Fruit fly (Drosophila melanogaster) ovary, adult (tissue): ENCODE measurements around the gene CG8671.

Experiments used
- CG17801 ChIP-seq: fragments of 200-800 bp; optimal IDR thresholded peaks from 2 replicates; lab custom pipeline; 2019; ENCODE audit warnings: missing biosample characterization, mild to moderate bottlenecking, missing genetic modification characterization, moderate library complexity; ENCODE audit not compliant: partially characterized antibody

The CG8671 gene

dm6 chr2L:21299564-21299963 lies 36.8 kb downstream of the CG8671 start:
- TF ChIP-seq CG17801, result no peak

DNA sequence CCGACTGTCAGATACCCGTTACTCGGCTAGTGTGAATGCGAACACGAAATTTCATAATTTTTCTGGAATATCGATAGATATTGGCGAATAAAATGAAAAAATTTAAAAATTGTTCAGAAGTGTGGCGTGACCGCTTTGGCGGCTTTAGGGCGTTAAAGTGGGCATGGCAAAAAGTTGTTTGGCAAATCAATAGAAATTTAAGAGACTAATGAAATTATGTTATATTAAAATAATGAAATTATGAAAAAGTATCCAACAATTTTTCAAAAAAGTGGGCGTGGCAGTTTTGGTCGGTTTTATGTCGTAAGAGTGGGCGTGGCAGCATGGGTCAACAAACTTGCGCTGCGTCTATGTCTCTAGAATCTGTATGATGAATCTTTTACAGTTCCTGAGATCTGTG lies 39.3 kb downstream of the CG8671 start:
- no peak for TF ChIP-seq CG17801

- no peak for TF ChIP-seq CG17801
Observed at dm6 chr2L:21303655-21304532, 41.1 kb downstream of the CG8671 start.

DNA sequence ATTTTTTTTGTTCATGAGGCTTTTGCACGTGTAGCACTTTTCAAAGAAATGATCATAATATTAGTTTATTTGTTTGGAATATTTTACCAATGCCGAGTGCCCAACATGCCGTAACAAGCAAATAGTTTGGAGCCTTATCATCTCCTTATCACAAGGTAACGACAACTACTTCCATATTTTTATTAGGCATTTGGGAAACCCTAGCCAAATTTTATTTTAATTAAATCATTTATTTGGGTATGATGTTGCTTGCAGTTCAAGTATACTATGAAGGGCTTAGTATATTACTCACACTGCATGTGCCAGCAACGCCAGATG lies 41.7 kb downstream of the CG8671 start:
- no peak for TF ChIP-seq CG17801

DNA sequence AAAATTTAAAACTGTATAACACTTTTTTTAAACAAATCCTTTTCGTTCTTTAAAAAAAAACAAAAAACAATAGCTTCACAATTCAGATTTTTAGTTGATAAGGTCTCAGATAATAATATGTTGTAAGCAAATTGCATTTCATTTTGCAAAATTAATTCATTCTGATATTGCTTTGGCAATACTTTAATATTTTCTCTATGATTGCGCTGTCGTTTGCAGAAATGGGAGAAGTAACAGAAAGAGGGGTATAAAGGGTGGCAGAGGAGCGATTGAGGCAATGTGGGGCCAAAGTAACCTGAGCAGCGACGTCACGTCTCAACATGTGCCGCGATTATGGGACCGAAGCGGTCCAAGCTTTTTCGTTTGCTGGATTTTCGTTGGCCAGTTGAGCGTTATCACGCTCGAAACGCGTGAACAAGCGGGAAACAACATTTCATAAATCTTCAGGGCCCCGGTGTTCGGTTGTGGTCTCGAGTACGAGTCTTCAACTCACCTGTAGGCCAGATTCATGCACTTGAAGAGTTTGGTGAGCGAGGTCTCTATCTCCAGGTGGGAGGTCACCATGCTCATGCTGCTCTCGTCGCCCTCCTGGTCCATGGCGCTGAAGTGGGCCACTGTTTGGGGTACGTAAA lies 45.2 kb downstream of the CG8671 start:
- TF ChIP-seq CG17801, result peak; percentile 1

dm6 chr2L:21309058-21309753 lies 46.5 kb downstream of the CG8671 start:
- TF ChIP-seq CG17801, result peak; percentile 1

DNA sequence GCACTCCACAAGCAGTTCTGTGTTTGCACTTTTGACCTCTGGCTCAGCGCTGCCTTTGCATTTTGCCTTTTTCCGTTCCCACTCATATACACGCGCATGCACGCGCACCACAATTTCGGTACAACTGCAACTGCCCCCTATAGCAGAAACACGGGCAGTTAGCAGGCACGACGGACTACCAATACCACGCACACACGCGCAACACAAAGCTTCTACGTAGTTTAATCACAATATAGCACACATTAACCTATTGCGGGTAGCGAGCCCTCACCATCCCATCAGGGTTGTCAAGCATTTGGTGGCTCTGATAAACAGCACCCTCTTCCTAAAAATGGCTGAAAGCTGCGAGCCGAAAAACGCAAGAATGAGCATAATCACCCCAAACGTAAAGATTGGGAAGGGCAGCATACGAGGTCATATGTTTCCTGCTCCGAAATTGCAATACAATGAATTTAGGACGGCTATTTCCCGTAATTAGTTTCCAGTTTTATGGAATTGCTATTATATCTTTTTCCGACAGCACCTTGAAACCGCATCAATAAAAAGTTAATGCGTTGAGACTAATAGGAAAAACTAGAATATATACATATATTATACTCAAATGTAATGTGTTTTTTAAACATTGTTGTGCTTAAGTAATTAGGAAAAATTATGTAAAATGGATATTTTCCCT lies 47.1 kb downstream of the CG8671 start, which contains the start of gene Mondo:
TSS of gene Mondo (minus strand) at position 297 of the 673 bp plus-strand sequence.
- no peak for TF ChIP-seq CG17801

dm6 chr2L:21310427-21311199 lies 47.9 kb downstream of the CG8671 start, which contains the start of gene crc:
Gene crc (plus strand): TSS chr2L:21310866.
- peak; percentile 20 for TF ChIP-seq CG17801

- TF ChIP-seq CG17801, result no peak
Observed at dm6 chr2L:21311200-21311689, 48.5 kb downstream of the CG8671 start.

DNA sequence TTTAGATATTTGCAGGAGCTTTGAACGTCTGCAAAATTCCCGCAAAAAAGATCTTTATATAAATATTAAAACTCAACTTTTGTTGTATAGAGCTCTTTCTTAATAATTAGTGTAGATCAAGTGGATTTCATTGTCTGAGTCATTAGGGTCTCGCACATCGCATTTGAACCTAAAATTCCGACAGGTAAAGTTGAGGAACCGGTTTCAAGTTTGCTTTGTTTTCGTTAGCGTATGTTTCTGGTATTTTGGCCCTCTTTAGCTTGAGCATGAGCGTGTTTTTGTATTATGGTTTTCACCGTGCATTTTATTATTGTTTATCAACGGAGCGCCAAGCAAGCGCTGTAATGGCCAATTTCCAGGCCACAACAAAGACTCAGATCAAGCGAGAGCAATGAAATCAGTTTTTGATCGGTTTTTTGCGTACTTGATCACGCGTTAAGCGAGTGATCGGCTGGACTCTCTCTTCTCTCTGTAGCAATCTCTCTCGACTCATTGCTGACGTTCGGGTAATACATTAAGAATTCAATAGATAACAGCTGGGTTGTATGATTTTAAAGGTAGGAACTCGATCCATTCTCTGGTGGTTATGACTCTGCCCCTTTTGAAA lies 50.2 kb downstream of the CG8671 start:
- peak; percentile 6 for TF ChIP-seq CG17801

dm6 chr2L:21313909-21314400 lies 51.2 kb downstream of the CG8671 start, which contains the start of gene CG46314:
Gene CG46314 (plus strand): TSS chr2L:21314360.
- TF ChIP-seq CG17801, result no peak

DNA sequence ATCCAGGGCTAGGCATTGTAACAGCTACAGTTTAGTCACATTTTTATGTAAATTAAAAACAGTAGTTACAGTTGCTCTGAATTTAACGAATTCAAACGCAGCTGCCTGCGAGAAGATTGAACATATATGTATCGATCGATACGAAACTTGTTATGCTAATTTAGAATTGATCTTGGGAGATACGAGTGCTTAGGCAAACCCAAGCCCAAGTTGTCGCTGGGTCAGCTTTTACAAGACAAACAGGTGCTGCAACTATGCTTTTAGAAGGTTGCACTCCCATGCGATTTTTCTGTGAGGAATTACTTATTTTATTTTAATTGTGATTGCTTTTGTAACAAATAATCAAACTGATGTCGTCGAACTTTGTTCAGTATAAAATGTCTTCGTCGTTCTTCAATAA lies 54.0 kb downstream of the CG8671 start:
- no peak for TF ChIP-seq CG17801

- no peak for TF ChIP-seq CG17801
Observed at dm6 chr2L:21322161-21322560, 59.4 kb downstream of the CG8671 start.

dm6 chr2L:21324438-21324890 lies 61.7 kb downstream of the CG8671 start:
- no peak for TF ChIP-seq CG17801

- no peak for TF ChIP-seq CG17801
Observed at dm6 chr2L:21329353-21329752, 66.6 kb downstream of the CG8671 start.
